Fruit fly (Drosophila melanogaster) whole organism, prepupa: Measurements from ENCODE around the gene Ankrd49.

Experiments
- Blimp-1 ChIP-seq: fragments of 200-800 bp; sonication (Bioruptor generic); optimal IDR thresholded peaks from 3 replicates; lab custom pipeline; 2017; ENCODE audit warnings: missing biosample characterization, missing genetic modification characterization, mild to moderate bottlenecking, moderate library complexity, missing genetic modification reagents
- CG11294 ChIP-seq: fragments of 200-800 bp; sonication (Bioruptor generic); IDR thresholded peaks from 2 replicates; pipeline ENCODE4 v1.3.6; 2022; ENCODE audit warnings: missing biosample characterization, missing genetic modification characterization
- CG32006 ChIP-seq: fragments of 200-800 bp; sonication (Bioruptor generic); optimal IDR thresholded peaks from 3 replicates; lab custom pipeline; 2017; ENCODE audit warnings: missing biosample characterization, mild to moderate bottlenecking, missing genetic modification characterization
- CG3919 ChIP-seq: fragments of 200-800 bp; sonication (Bioruptor generic); optimal IDR thresholded peaks from 3 replicates; lab custom pipeline; 2016; ENCODE audit warnings: missing biosample characterization, missing genetic modification characterization
- CG6854 ChIP-seq: fragments of 200-800 bp; sonication (Bioruptor generic); optimal IDR thresholded peaks from 2 replicates; lab custom pipeline; 2017; ENCODE audit warnings: missing biosample characterization, mild to moderate bottlenecking, missing genetic modification characterization
- Ets96B ChIP-seq: fragments of 200-800 bp; optimal IDR thresholded peaks from 2 replicates; lab custom pipeline; 2019; ENCODE audit warnings: missing biosample characterization, mild to moderate bottlenecking, missing genetic modification characterization, moderate library complexity
- fd59A ChIP-seq: fragments of 200-800 bp; sonication (Bioruptor generic); optimal IDR thresholded peaks from 2 replicates; lab custom pipeline; 2017; ENCODE audit warnings: missing biosample characterization, mild to moderate bottlenecking, missing genetic modification characterization, missing genetic modification reagents
- salr ChIP-seq, 2 experiments: fragments of 200-800 bp; sonication (Bioruptor generic); optimal IDR thresholded peaks; 3 replicates each; lab custom pipeline; 2016 to 2018; ENCODE audit warnings: missing biosample characterization in 2 of 2, missing genetic modification characterization in 2 of 2, mild to moderate bottlenecking in 1 of 2

DNA sequence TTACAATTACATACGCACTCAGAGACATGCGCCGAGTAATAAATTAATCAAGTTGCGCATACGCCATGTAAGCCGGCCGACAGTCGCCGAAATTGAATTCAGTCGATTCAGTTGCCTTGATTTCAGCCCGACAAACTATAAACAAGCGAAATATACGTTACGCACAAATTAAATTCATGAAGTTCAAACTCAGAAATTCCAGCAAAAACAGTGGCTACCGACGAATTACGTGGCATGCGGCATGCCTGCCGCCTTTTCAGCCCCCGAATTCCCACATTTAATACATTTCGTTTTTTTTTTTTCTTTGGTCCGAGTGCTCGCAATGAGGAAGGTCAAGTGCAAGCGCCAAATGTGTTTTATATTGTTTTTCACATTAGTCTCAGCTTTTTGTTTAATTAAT, 6.9 kb downstream of the Ankrd49 start:
- no peak for TF ChIP-seq fd59A (GFP tag; lab: Kevin White, UChicago)
- no peak for TF ChIP-seq CG11294
- TF ChIP-seq Blimp-1 (GFP tag; lab: Kevin White, UChicago): no peak
- TF ChIP-seq Ets96B (tag; lab: Kevin White, UChicago): no peak
- no peak for TF ChIP-seq CG6854 (GFP tag; lab: Kevin White, UChicago)
- TF ChIP-seq CG32006: no peak
- TF ChIP-seq salr (GFP tag; optimal IDR thresholded peaks at IDR 0.05; lab: Kevin White, UChicago): no peak
- no peak for TF ChIP-seq CG3919 (GFP tag; lab: Kevin White, UChicago)
